ENCODE assay signal across 2 worm cellular contexts in genomic region chrIII:8750606-8751005, ce11.
A peak's percentile ranks its signal among the peaks of the same experiment; 100 is the strongest.
TF ChIP-seq lines count a peak whose summit lies in the region.

Gene ugtp-1 (minus strand): TSS chrIII:8750706.

TF ChIP-seq in whole organism, L3 larva, 47 proteins besides CTCF, POLR2A, EP300 and RAD21:
- no peak for TF ChIP-seq ceh-9 (tag; optimal IDR thresholded peaks at IDR 0.05; lab: Kevin White, UChicago)
- peak; percentile 6 for TF ChIP-seq elt-1 (tag; optimal IDR thresholded peaks at IDR 0.05; lab: Kevin White, UChicago)

TF ChIP-seq in whole organism, mixed stage, embryonic, 35 proteins besides CTCF, POLR2A, EP300 and RAD21:
- TF ChIP-seq ham-2 (GFP tag; optimal IDR thresholded peaks at IDR 0.05; lab: Kevin White, UChicago) = no peak
- peak; percentile 1 for TF ChIP-seq elt-1 (tag; optimal IDR thresholded peaks at IDR 0.05; lab: Kevin White, UChicago; ENCODE audit: borderline replicate concordance, insufficient read depth)
- no peak for TF ChIP-seq flh-1 (GFP tag; optimal IDR thresholded peaks at IDR 0.05; lab: Kevin White, UChicago)

Comparison
In these comparisons a context has a peak if more than half of its experiments do, and no peak if none do; other contexts are left out.
1. Of the 11 proteins assayed by ChIP-seq in both whole organism, L3 larva and whole organism, mixed stage, embryonic: peak only in whole organism, L3 larva: none; only in whole organism, mixed stage, embryonic: none; in both: elt-1; in neither: 10.